Worm (Caenorhabditis elegans): ENCODE measurements around the gene srw-113.
"Not testable (repeated sequence)": the region's sequence is repeated elsewhere in the genome, so short reads cannot be mapped to it uniquely, and the experiment has no call there.

Gene srw-113

ce11 chrV:15309011-15309410, 23.9 kb upstream of the srw-113 start, which contains the start of gene srz-10:
srz-10 (minus strand) TSS chrV:15309098.
- TF ChIP-seq ztf-23 (GFP tag; IDR thresholded peaks at IDR 0.05) (no peak), cog-1 (tag; optimal IDR thresholded peaks at IDR 0.05) (no peak), ref-1 (GFP tag; conservative IDR thresholded peaks at IDR 0.05) (no peak), tab-1 (GFP tag; IDR thresholded peaks at IDR 0.05) (no peak), ztf-29 (GFP tag; IDR thresholded peaks at IDR 0.05) (no peak), med-1 (GFP tag; optimal IDR thresholded peaks at IDR 0.05; ENCODE audit: insufficient read depth) (no peak), T22C8.4 (GFP tag; IDR thresholded peaks at IDR 0.05) (no peak)

DNA sequence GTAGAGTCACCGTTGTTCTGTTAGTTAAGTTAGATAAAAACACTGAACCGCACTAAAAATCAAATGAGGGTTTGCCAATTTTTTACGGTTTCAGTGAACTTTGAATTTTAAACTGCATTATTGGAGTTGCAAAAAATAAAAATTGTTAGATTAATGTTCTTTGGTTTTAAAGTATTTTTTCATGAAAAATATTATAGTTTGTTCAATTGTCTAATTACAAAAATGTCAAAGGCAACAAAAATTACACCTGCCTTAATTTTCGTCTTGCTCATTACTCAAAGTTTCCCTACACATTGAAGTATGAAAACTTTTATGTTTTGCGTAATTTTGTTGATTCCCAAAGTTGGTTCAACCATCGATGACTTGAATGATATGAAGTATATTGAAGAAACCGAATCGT, 22.2 kb upstream of the srw-113 start, which contains the start of gene irld-62:
irld-62 (plus strand) TSS at position 301 of the 400 bp plus-strand sequence.
- TF ChIP-seq flt-1 (GFP tag; IDR thresholded peaks at IDR 0.05) (no peak), ztf-23 (GFP tag; IDR thresholded peaks at IDR 0.05) (no peak), cog-1 (tag; optimal IDR thresholded peaks at IDR 0.05) (no peak), klf-2 (GFP tag; conservative IDR thresholded peaks at IDR 0.05) (no peak), med-1 (GFP tag; optimal IDR thresholded peaks at IDR 0.05; ENCODE audit: insufficient read depth) (no peak), ref-1 (GFP tag; conservative IDR thresholded peaks at IDR 0.05) (no peak), ztf-29 (GFP tag; IDR thresholded peaks at IDR 0.05) (no peak), T22C8.4 (GFP tag; IDR thresholded peaks at IDR 0.05) (no peak)

DNA sequence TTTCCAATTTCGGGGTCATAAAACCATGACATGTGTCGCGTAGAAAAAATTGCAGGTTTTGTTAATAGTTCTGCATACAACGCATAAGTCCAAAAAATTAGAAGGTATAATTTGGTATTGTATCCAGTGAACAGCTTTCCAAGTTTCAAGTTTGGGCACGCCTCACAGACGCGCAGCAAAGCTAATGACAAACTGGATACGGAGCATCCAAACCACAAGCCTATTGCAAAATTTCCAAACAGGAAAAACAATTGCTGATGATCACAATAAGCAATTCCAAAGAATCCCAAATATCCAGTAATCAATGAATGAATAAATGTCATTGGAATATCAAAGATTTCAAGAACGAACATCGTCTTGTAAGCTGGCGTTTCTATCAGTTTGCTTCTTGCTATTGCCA, 19.4 kb upstream of the srw-113 start:
- TF ChIP-seq klf-2 (GFP tag; conservative IDR thresholded peaks at IDR 0.05), result no peak
- no peak for TF ChIP-seq T22C8.4 (GFP tag; IDR thresholded peaks at IDR 0.05)
- TF ChIP-seq tab-1 (GFP tag; IDR thresholded peaks at IDR 0.05), result no peak
- TF ChIP-seq ref-1 (GFP tag; conservative IDR thresholded peaks at IDR 0.05), result no peak
- no peak for TF ChIP-seq med-1 (GFP tag; optimal IDR thresholded peaks at IDR 0.05; ENCODE audit: insufficient read depth)
- no peak for TF ChIP-seq cog-1 (tag; optimal IDR thresholded peaks at IDR 0.05)
- no peak for TF ChIP-seq ztf-23 (GFP tag; IDR thresholded peaks at IDR 0.05)
- TF ChIP-seq flt-1 (GFP tag; IDR thresholded peaks at IDR 0.05), result no peak
- TF ChIP-seq ztf-29 (GFP tag; IDR thresholded peaks at IDR 0.05), result no peak

- TF ChIP-seq T22C8.4 (GFP tag; IDR thresholded peaks at IDR 0.05) (no peak), ztf-23 (GFP tag; IDR thresholded peaks at IDR 0.05) (no peak), med-1 (GFP tag; optimal IDR thresholded peaks at IDR 0.05; ENCODE audit: insufficient read depth) (no peak), klf-2 (GFP tag; conservative IDR thresholded peaks at IDR 0.05) (no peak), flt-1 (GFP tag; IDR thresholded peaks at IDR 0.05) (no peak), cog-1 (tag; optimal IDR thresholded peaks at IDR 0.05) (no peak), ref-1 (GFP tag; conservative IDR thresholded peaks at IDR 0.05) (no peak), tab-1 (GFP tag; IDR thresholded peaks at IDR 0.05) (no peak), ztf-29 (GFP tag; IDR thresholded peaks at IDR 0.05) (no peak)
Observed at ce11 chrV:15315827-15316527, 17.0 kb upstream of the srw-113 start, which contains the start of the genes srt-22 and nhr-246. srt-22 (minus strand) TSS chrV:15315927. nhr-246 (plus strand) TSS chrV:15316477.

- TF ChIP-seq ref-1 (GFP tag; conservative IDR thresholded peaks at IDR 0.05) (no peak), flt-1 (GFP tag; IDR thresholded peaks at IDR 0.05) (no peak), med-1 (GFP tag; optimal IDR thresholded peaks at IDR 0.05; ENCODE audit: insufficient read depth) (no peak), klf-2 (GFP tag; conservative IDR thresholded peaks at IDR 0.05) (no peak), ztf-29 (GFP tag; IDR thresholded peaks at IDR 0.05) (no peak), tab-1 (GFP tag; IDR thresholded peaks at IDR 0.05) (no peak), cog-1 (tag; optimal IDR thresholded peaks at IDR 0.05) (no peak), ztf-23 (GFP tag; IDR thresholded peaks at IDR 0.05) (no peak), T22C8.4 (GFP tag; IDR thresholded peaks at IDR 0.05) (no peak)
Observed at ce11 chrV:15318638-15319037, 14.3 kb upstream of the srw-113 start, which contains the start of gene nhr-291. nhr-291 (plus strand) TSS chrV:15318961.

DNA sequence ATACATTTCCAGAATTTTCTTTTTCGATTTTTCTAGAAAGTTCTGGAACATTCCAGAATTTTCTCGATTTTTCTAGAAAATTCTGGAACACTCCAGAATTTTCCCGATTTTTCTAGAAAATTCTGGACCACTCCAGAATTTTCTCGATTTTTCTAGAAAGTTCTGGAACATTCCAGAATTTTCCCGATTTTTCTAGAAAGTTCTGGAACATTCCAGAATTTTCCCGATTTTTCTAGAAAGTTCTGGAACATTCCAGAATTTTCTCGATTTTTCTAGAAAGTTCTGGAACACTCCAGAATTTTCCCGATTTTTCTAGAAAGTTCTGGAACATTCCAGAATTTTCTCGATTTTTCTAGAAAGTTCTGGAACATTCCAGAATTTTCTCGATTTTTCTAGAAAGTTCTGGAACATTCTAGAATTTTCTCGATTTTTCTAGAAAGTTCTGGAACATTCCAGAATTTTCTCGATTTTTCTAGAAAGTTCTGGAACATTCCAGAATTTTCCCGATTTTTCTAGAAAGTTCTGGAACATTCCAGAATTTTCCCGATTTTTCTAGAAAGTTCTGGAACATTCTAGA, 12.1 kb upstream of the srw-113 start:
- TF ChIP-seq flt-1 (GFP tag; IDR thresholded peaks at IDR 0.05), result peak; percentile 84

ce11 chrV:15322653-15323052, 10.3 kb upstream of the srw-113 start, which contains the start of gene nhr-247:
nhr-247 (plus strand) TSS chrV:15322982.
- not testable (repeated sequence) for TF ChIP-seq T22C8.4 (GFP tag; IDR thresholded peaks at IDR 0.05); tab-1 (GFP tag; IDR thresholded peaks at IDR 0.05); klf-2 (GFP tag; conservative IDR thresholded peaks at IDR 0.05)

- no peak for TF ChIP-seq cog-1 (tag; optimal IDR thresholded peaks at IDR 0.05)
- no peak for TF ChIP-seq flt-1 (GFP tag; IDR thresholded peaks at IDR 0.05)
- TF ChIP-seq med-1 (GFP tag; optimal IDR thresholded peaks at IDR 0.05; ENCODE audit: insufficient read depth), result no peak
- TF ChIP-seq T22C8.4 (GFP tag; IDR thresholded peaks at IDR 0.05), result no peak
- no peak for TF ChIP-seq tab-1 (GFP tag; IDR thresholded peaks at IDR 0.05)
- TF ChIP-seq ztf-23 (GFP tag; IDR thresholded peaks at IDR 0.05), result no peak
- TF ChIP-seq ztf-29 (GFP tag; IDR thresholded peaks at IDR 0.05), result no peak
- TF ChIP-seq ref-1 (GFP tag; conservative IDR thresholded peaks at IDR 0.05), result no peak
- no peak for TF ChIP-seq klf-2 (GFP tag; conservative IDR thresholded peaks at IDR 0.05)
Observed at ce11 chrV:15323417-15323816, 9.5 kb upstream of the srw-113 start.

DNA sequence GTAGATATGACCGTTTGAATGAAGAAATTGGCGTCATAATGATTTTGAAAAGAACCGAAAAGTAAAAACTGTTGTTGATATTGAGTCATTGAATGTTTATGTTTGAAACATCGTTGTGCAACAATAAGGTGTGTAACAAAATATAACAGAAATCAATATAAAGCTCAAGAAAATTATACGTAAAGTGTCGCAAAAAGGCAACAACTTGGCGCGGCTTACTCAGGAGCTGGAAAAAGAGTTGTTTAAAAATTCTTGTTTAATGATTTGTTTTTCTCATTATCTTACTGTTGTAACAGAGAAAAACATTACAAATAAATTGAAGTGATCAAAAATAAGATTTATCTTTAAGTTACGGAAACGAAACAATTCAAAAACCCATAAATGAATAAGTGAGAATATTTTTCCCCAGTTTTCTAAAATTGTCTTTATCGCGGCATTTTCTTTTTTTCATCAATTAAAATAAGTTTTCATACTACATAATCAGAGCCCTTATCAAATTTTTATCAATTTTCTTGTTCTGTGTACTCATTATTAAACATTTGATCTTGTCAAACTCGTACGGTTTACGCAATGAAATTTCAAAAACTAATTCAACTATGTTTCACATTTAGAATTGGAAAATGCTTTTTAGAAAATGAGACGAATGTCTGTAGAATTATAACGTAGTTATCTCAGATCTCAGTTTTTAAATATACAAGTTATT, 5.1 kb upstream of the srw-113 start, which contains the start of gene ZK1037.6:
ZK1037.6 (minus strand) TSS at position 51 of the 703 bp plus-strand sequence.
- TF ChIP-seq T22C8.4 (GFP tag; IDR thresholded peaks at IDR 0.05) (no peak), klf-2 (GFP tag; conservative IDR thresholded peaks at IDR 0.05) (no peak), med-1 (GFP tag; optimal IDR thresholded peaks at IDR 0.05; ENCODE audit: insufficient read depth) (no peak), ref-1 (GFP tag; conservative IDR thresholded peaks at IDR 0.05) (no peak), cog-1 (tag; optimal IDR thresholded peaks at IDR 0.05) (no peak), ztf-29 (GFP tag; IDR thresholded peaks at IDR 0.05) (no peak), tab-1 (GFP tag; IDR thresholded peaks at IDR 0.05) (no peak)

Measured in whole organism, midembryonic.